Worm (Caenorhabditis elegans): ENCODE results near the gene cest-2.1.

- TF ChIP-seq unc-62 (GFP tag; optimal IDR thresholded peaks at IDR 0.05) = peak; percentile 64
- TF ChIP-seq nhr-2 (tag; optimal IDR thresholded peaks at IDR 0.05) = no peak
- TF ChIP-seq nhr-12 (tag; optimal IDR thresholded peaks at IDR 0.05) = no peak
- no peak for TF ChIP-seq nhr-28 (tag; optimal IDR thresholded peaks at IDR 0.05)
- TF ChIP-seq nhr-76 (tag; optimal IDR thresholded peaks at IDR 0.05) = no peak
- no peak for TF ChIP-seq snpc-4 (tag; optimal IDR thresholded peaks at IDR 0.05)
- TF ChIP-seq elt-1 (tag; optimal IDR thresholded peaks at IDR 0.05; ENCODE audit: borderline replicate concordance, insufficient read depth) = no peak
- no peak for TF ChIP-seq ztf-11 (tag; optimal IDR thresholded peaks at IDR 0.05)
- no peak for TF ChIP-seq lin-13 (tag; optimal IDR thresholded peaks at IDR 0.05)
- TF ChIP-seq lsy-2 (tag; optimal IDR thresholded peaks at IDR 0.05) = peak; percentile 41
Observed at ce11 chrV:14136152-14136551, 35.1 kb downstream of the cest-2.1 start.

Measured in whole organism, mixed stage, embryonic.